Worm (Caenorhabditis elegans) whole organism, L2 larva: ENCODE data around the gene glt-4.

Experiments used
- ceh-16 ChIP-seq: fragments of 150-350 bp; optimal IDR thresholded peaks from 2 replicates; lab custom pipeline; 2014; ENCODE audit warnings: missing biosample characterization, missing genetic modification characterization
- zag-1 ChIP-seq: fragments of 150-350 bp; optimal IDR thresholded peaks from 2 replicates; lab custom pipeline; 2014; ENCODE audit warnings: missing biosample characterization, missing genetic modification characterization
- ztf-1 ChIP-seq: fragments of 200-800 bp; sonication (Bioruptor generic); conservative IDR thresholded peaks from 2 replicates; pipeline ENCODE4 v1.3.6; 2022; ENCODE audit warnings: missing genetic modification characterization, missing compliant biosample characterization
- ztf-11 ChIP-seq: sonication (generic microtip); optimal IDR thresholded peaks from 2 replicates; lab custom pipeline; 2017; ENCODE audit warnings: missing biosample characterization, missing genetic modification characterization

- TF ChIP-seq ceh-16 (tag; lab: Kevin White, UChicago) (no peak), ztf-11 (tag; lab: Kevin White, UChicago) (no peak), zag-1 (tag; lab: Kevin White, UChicago) (no peak), ztf-1 (no peak)
These were observed 18.7 kb upstream of the glt-4 start for ce11 chrX:6384537-6384936.
